Fruit fly (Drosophila melanogaster) whole organism, prepupa: ENCODE measurements around the gene CG13086.

Experiments used
- Blimp-1 ChIP-seq: fragments of 200-800 bp; sonication (Bioruptor generic); optimal IDR thresholded peaks from 3 replicates; lab custom pipeline; 2017; ENCODE audit warnings: missing biosample characterization, missing genetic modification characterization, mild to moderate bottlenecking, moderate library complexity, missing genetic modification reagents
- CG4318 ChIP-seq: fragments of 200-800 bp; sonication (Bioruptor generic); optimal IDR thresholded peaks from 3 replicates; lab custom pipeline; 2017; ENCODE audit warnings: missing biosample characterization, mild to moderate bottlenecking, missing genetic modification characterization
- CG6808 ChIP-seq: fragments of 200-800 bp; sonication (Bioruptor generic); optimal IDR thresholded peaks from 3 replicates; lab custom pipeline; 2017; ENCODE audit warnings: missing biosample characterization, missing genetic modification characterization, mild to moderate bottlenecking, moderate library complexity, missing genetic modification reagents
- Hr39 ChIP-seq: fragments of 200-800 bp; sonication (Bioruptor generic); optimal IDR thresholded peaks from 2 replicates; lab custom pipeline; 2016; ENCODE audit warnings: missing biosample characterization, missing genetic modification characterization
- Hr4 ChIP-seq: fragments of 200-800 bp; sonication (Bioruptor generic); optimal IDR thresholded peaks from 3 replicates; lab custom pipeline; 2016; ENCODE audit warnings: missing biosample characterization, missing genetic modification characterization
- Smox ChIP-seq: fragments of 200-800 bp; sonication (Bioruptor generic); optimal IDR thresholded peaks from 3 replicates; lab custom pipeline; 2016; ENCODE audit warnings: missing biosample characterization, missing genetic modification characterization
- dac ChIP-seq: fragments of 200-800 bp; sonication (Bioruptor generic); optimal IDR thresholded peaks from 2 replicates; lab custom pipeline; 2017; ENCODE audit warnings: missing biosample characterization, mild to moderate bottlenecking, missing genetic modification characterization
- fkh ChIP-seq: fragments of 200-800 bp; sonication (Bioruptor generic); optimal IDR thresholded peaks from 3 replicates; lab custom pipeline; 2017; ENCODE audit warnings: missing biosample characterization, mild to moderate bottlenecking, missing genetic modification characterization, moderate library complexity
- lz ChIP-seq: fragments of 200-800 bp; sonication (Bioruptor generic); optimal IDR thresholded peaks from 3 replicates; lab custom pipeline; 2016; ENCODE audit warnings: missing biosample characterization, missing genetic modification characterization
- salr ChIP-seq, 2 experiments: fragments of 200-800 bp; sonication (Bioruptor generic); optimal IDR thresholded peaks; 3 replicates each; lab custom pipeline; 2016 to 2018; ENCODE audit warnings: missing biosample characterization in 2 of 2, missing genetic modification characterization in 2 of 2, mild to moderate bottlenecking in 1 of 2

- peak; percentile 75 for TF ChIP-seq lz (GFP tag; lab: Kevin White, UChicago)
- TF ChIP-seq CG4318 (GFP tag; lab: Kevin White, UChicago): peak; percentile 70
- peak; percentile 75 for TF ChIP-seq CG6808
- peak; percentile 62 for TF ChIP-seq dac
- TF ChIP-seq salr (GFP tag; optimal IDR thresholded peaks at IDR 0.05; lab: Kevin White, UChicago): peak; percentile 42 to 44
- TF ChIP-seq Blimp-1 (GFP tag; lab: Kevin White, UChicago): no peak
- peak; percentile 77 for TF ChIP-seq Hr4
- peak; percentile 74 for TF ChIP-seq Hr39 (GFP tag; lab: Kevin White, UChicago)
- no peak for TF ChIP-seq fkh
- peak; percentile 64 for TF ChIP-seq Smox (GFP tag; lab: Kevin White, UChicago)
Measured at dm6 chr2L:19328610-19329009, 35.6 kb upstream of the CG13086 start.
